Fruit fly (Drosophila melanogaster) whole organism, wandering third instar larva: ENCODE measurements around the gene comm.

Source experiments
- Abd-B ChIP-seq: fragments of >200 bp; optimal IDR thresholded peaks from 2 replicates; lab custom pipeline; 2017; ENCODE audit warnings: missing biosample characterization, missing genetic modification characterization
- CG32264 ChIP-seq: fragments of 200-800 bp; sonication (Bioruptor generic); optimal IDR thresholded peaks from 2 replicates; lab custom pipeline; 2016; ENCODE audit warnings: missing biosample characterization, missing genetic modification characterization
- CG9705 ChIP-seq: fragments of 200-800 bp; sonication (Bioruptor generic); optimal IDR thresholded peaks from 2 replicates; lab custom pipeline; 2018; ENCODE audit warnings: missing biosample characterization, mild to moderate bottlenecking, missing genetic modification characterization
- CrebA ChIP-seq: fragments of 200-800 bp; sonication (Bioruptor generic); optimal IDR thresholded peaks from 2 replicates; lab custom pipeline; 2016; ENCODE audit warnings: missing biosample characterization, mild to moderate bottlenecking, missing genetic modification characterization, borderline replicate concordance
- Dfd ChIP-seq: fragments of >200 bp; optimal IDR thresholded peaks from 2 replicates; lab custom pipeline; 2017; ENCODE audit warnings: missing biosample characterization, missing genetic modification characterization
- Dif ChIP-seq: fragments of 200-275, 200-300 bp; sonication (Bioruptor generic); optimal IDR thresholded peaks from 2 replicates; lab custom pipeline; 2018; ENCODE audit warnings: missing biosample characterization, missing genetic modification characterization; ENCODE audit not compliant: partially characterized antibody
- GATAd ChIP-seq: sonication (Bioruptor generic); optimal IDR thresholded peaks from 2 replicates; lab custom pipeline; 2016; ENCODE audit warnings: missing biosample characterization, missing genetic modification characterization
- Hnf4 ChIP-seq: fragments of 200-800 bp; sonication (Bioruptor generic); optimal IDR thresholded peaks from 2 replicates; lab custom pipeline; 2016; ENCODE audit warnings: missing biosample characterization, mild to moderate bottlenecking, missing genetic modification characterization
- Hr78 ChIP-seq: fragments of >200 bp; optimal IDR thresholded peaks from 2 replicates; lab custom pipeline; 2017; ENCODE audit warnings: missing biosample characterization, missing genetic modification characterization
- Hr83 ChIP-seq: fragments of 200-300 bp; sonication (Bioruptor generic); optimal IDR thresholded peaks from 2 replicates; lab custom pipeline; 2016; ENCODE audit warnings: missing biosample characterization, mild to moderate bottlenecking, missing genetic modification characterization, moderate library complexity; ENCODE audit not compliant: poor library complexity, severe bottlenecking
- Jra ChIP-seq: sonication (Bioruptor generic); optimal IDR thresholded peaks from 2 replicates; lab custom pipeline; 2016; ENCODE audit warnings: missing biosample characterization, missing genetic modification characterization
- Mio ChIP-seq: sonication (Bioruptor generic); optimal IDR thresholded peaks from 2 replicates; lab custom pipeline; 2016; ENCODE audit warnings: missing biosample characterization, missing genetic modification characterization
- Myc ChIP-seq: fragments of >200 bp; optimal IDR thresholded peaks from 2 replicates; lab custom pipeline; 2017
- N ChIP-seq: fragments of >200 bp; optimal IDR thresholded peaks from 2 replicates; lab custom pipeline; 2018; ENCODE audit warnings: missing biosample characterization, missing external identifiers, missing genetic modification characterization
- Rel ChIP-seq, 2 experiments: fragments of 200-800 bp; sonication (Bioruptor generic) in 1 of 2; optimal IDR thresholded peaks; 2 replicates in 1 of 2; 3 replicates in 1 of 2; lab custom pipeline; 2016 to 2019; ENCODE audit warnings: mild to moderate bottlenecking in 2 of 2, missing biosample characterization in 2 of 2, missing genetic modification characterization in 2 of 2, moderate library complexity in 1 of 2
- Sp1 ChIP-seq: fragments of 200-800 bp; sonication (Bioruptor generic); optimal IDR thresholded peaks from 3 replicates; lab custom pipeline; 2019; ENCODE audit warnings: missing biosample characterization, mild to moderate bottlenecking, missing genetic modification characterization, moderate library complexity
- Vsx2 ChIP-seq: fragments of 200-300, 225-300 bp; sonication (Bioruptor generic); optimal IDR thresholded peaks from 2 replicates; lab custom pipeline; 2018; ENCODE audit warnings: missing biosample characterization, missing genetic modification characterization; ENCODE audit not compliant: partially characterized antibody
- br ChIP-seq: fragments of 200-800 bp; sonication (Bioruptor generic); optimal IDR thresholded peaks from 2 replicates; lab custom pipeline; 2016; ENCODE audit warnings: missing biosample characterization, missing genetic modification characterization
- dl ChIP-seq, 2 experiments: fragments of 175-275, 200-275 bp in 1 of 2; fragments of 200-275 bp in 1 of 2; sonication (Bioruptor generic); optimal IDR thresholded peaks; lab custom pipeline; 2018; ENCODE audit warnings: mild to moderate bottlenecking in 2 of 2, missing biosample characterization in 2 of 2, missing genetic modification characterization in 2 of 2, moderate library complexity in 2 of 2; ENCODE audit not compliant: partially characterized antibody in 2 of 2, insufficient read depth in 1 of 2
- dmrt93B ChIP-seq: fragments of 200-800 bp; sonication (Bioruptor generic); optimal IDR thresholded peaks from 2 replicates; lab custom pipeline; 2018; ENCODE audit warnings: missing biosample characterization, mild to moderate bottlenecking, missing genetic modification characterization
- dsf ChIP-seq: sonication (Bioruptor generic); optimal IDR thresholded peaks from 2 replicates; lab custom pipeline; 2016; ENCODE audit warnings: missing biosample characterization, missing genetic modification characterization, borderline replicate concordance
- ey ChIP-seq: fragments of 200-800 bp; sonication (Bioruptor generic); optimal IDR thresholded peaks from 2 replicates; lab custom pipeline; 2016; ENCODE audit warnings: missing biosample characterization, missing genetic modification characterization
- foxo ChIP-seq, 2 experiments: fragments of 200-800 bp; sonication (Bioruptor generic); optimal IDR thresholded peaks; 2 replicates in 1 of 2; 3 replicates in 1 of 2; lab custom pipeline; 2016 to 2017; ENCODE audit warnings: missing biosample characterization in 2 of 2, missing genetic modification characterization in 2 of 2
- fru ChIP-seq: fragments of 200-800 bp; sonication (Bioruptor generic); optimal IDR thresholded peaks from 3 replicates; lab custom pipeline; 2016; ENCODE audit warnings: missing biosample characterization, mild to moderate bottlenecking, missing genetic modification characterization
- h ChIP-seq: fragments of 200-800 bp; sonication (Bioruptor generic); optimal IDR thresholded peaks from 3 replicates; lab custom pipeline; 2016; ENCODE audit warnings: missing biosample characterization, mild to moderate bottlenecking, missing genetic modification characterization
- jim ChIP-seq: fragments of 175-275, 200-325 bp; sonication (Bioruptor generic); optimal IDR thresholded peaks from 2 replicates; lab custom pipeline; 2016; ENCODE audit warnings: missing biosample characterization, mild to moderate bottlenecking, missing genetic modification characterization
- lola ChIP-seq: fragments of >200 bp; optimal IDR thresholded peaks from 2 replicates; lab custom pipeline; 2017; ENCODE audit warnings: missing biosample characterization, missing genetic modification characterization
- pan ChIP-seq: fragments of >200 bp; optimal IDR thresholded peaks from 2 replicates; lab custom pipeline; 2017
- psq ChIP-seq: fragments of 200-800 bp; sonication (Bioruptor generic); optimal IDR thresholded peaks from 3 replicates; lab custom pipeline; 2017; ENCODE audit warnings: missing biosample characterization, mild to moderate bottlenecking, missing genetic modification characterization, moderate library complexity
- rgr ChIP-seq: fragments of 200-800 bp; sonication (Bioruptor generic); optimal IDR thresholded peaks from 3 replicates; lab custom pipeline; 2016; ENCODE audit warnings: missing biosample characterization, mild to moderate bottlenecking, missing genetic modification characterization
- sage ChIP-seq: fragments of 200-800 bp; sonication (Bioruptor generic); optimal IDR thresholded peaks from 2 replicates; lab custom pipeline; 2016; ENCODE audit warnings: missing biosample characterization, mild to moderate bottlenecking, missing genetic modification characterization
- usp ChIP-seq: fragments of >200 bp; optimal IDR thresholded peaks from 2 replicates; lab custom pipeline; 2017; ENCODE audit warnings: missing biosample characterization, missing genetic modification characterization
- woc ChIP-seq: sonication (Bioruptor generic); optimal IDR thresholded peaks from 2 replicates; lab custom pipeline; 2016; ENCODE audit warnings: missing biosample characterization, mild to moderate bottlenecking, missing genetic modification characterization

The comm gene

DNA sequence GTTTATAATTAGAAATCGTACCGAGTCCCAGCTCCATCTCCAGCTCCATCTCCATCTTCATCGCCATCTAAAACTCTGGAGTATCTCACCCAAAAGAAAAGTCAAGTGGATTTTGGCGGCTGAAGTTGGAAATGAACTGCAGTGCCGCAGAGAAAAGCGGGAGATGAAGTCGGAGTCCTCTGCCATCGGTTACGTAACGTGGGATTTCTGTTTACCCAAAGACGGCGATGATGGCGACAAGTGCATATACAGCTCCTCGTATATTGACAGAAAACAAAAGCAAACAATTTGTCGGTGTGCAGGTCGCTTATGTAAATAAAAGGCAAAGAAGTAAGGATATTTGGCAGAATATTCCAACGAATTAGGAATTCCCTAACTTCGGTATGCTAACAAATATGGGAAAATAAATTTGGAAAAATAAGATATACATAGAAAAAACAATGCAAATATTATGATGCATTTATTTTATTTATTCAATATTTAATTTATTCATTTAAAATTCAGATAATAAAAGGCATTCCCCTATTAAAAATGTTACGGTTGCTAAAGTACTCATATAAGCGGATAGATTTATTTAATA, 20.2 kb upstream of the comm start:
- TF ChIP-seq dl (GFP tag; optimal IDR thresholded peaks at IDR 0.05; lab: Kevin White, UChicago; ENCODE audit: insufficient read depth in 1 of 2, partially characterized antibody in 2 of 2) (no peak), Hr78 (GFP tag; lab: Kevin White, UChicago) (no peak), Abd-B (GFP tag; lab: Kevin White, UChicago) (no peak), CrebA (GFP tag; lab: Kevin White, UChicago) (no peak)

DNA sequence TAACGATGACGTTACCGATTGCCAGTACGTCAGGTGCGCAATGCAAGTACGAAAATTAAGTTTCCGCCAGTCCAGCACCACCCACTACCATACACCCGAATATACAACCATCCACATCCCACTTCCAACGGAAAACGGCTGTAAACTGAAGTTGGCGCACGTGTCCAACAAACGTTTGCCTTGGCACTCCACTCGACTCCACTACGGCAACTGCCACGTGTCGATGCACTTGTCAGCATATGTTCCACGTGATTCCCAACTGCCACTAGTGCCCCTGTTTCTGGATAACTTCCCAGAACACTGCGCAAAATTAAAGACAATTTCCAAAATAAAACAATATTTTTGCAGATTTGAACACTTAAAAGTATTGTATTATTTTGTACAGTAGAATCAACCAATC, 18.0 kb upstream of the comm start:
- TF ChIP-seq pan, result no peak
- TF ChIP-seq Dfd, result no peak
- no peak for TF ChIP-seq CG9705 (GFP tag; lab: Kevin White, UChicago)

DNA sequence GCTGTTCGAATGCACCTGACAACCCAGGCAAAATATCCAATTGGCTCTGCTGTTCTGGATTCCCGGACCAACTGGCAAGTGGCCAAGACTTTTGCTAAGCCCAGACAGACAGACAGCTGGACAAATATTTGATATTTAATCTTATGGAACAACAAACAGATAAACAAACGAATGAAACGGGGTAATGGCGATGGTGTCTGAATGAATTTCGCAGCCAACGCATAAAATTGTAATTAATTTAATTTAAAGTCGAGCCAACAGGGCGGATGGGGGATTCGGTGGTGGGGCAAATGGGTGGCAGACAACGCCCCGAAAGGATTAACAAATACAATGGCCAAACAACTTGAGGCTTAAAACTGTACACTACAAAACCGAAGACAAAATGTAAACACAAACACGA, 13.6 kb upstream of the comm start:
- TF ChIP-seq Vsx2 (GFP tag; lab: Kevin White, UChicago), result no peak
- no peak for TF ChIP-seq Myc (lab: Kevin White, UChicago)
- no peak for TF ChIP-seq woc (GFP tag; lab: Kevin White, UChicago)
- no peak for TF ChIP-seq Dif (GFP tag; lab: Kevin White, UChicago)
- no peak for TF ChIP-seq Mio (GFP tag; lab: Kevin White, UChicago)
- TF ChIP-seq CrebA (GFP tag; lab: Kevin White, UChicago), result no peak
- no peak for TF ChIP-seq CG9705 (GFP tag; lab: Kevin White, UChicago)
- no peak for TF ChIP-seq Hr83 (GFP tag; lab: Kevin White, UChicago)
- no peak for TF ChIP-seq dmrt93B
- TF ChIP-seq GATAd, result no peak
- TF ChIP-seq Hr78 (GFP tag; lab: Kevin White, UChicago), result no peak
- no peak for TF ChIP-seq usp
- no peak for TF ChIP-seq Abd-B (GFP tag; lab: Kevin White, UChicago)
- no peak for TF ChIP-seq Dfd
- no peak for TF ChIP-seq ey
- TF ChIP-seq foxo (GFP tag; optimal IDR thresholded peaks at IDR 0.05; lab: Kevin White, UChicago), result no peak
- no peak for TF ChIP-seq pan
- no peak for TF ChIP-seq fru

DNA sequence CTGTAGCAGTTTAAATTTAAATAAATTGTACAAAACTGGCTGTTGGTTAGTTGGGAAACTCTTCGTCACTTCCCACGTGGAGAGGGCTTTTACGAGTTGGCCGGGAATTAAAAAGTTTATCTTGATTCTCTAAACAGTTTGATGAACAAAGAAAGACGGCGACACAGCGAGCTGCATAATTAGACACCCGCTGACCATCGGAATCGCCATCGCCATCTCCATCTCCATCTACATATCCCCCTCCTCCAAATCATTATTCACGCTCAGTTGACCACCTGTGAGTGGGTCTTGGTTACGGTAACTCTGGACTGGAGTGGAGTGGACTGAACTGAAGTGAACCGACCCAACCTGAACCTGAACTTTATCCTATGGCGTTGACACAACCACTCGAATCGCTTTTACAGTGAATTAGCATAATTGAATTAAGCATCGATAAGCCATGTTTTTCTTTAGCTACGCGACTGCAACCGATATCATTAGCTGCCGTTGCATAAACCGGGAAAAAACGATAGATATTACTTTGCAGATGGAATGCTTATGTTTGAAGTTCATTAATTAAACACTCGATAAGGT, 12.6 kb upstream of the comm start:
- TF ChIP-seq Sp1 (GFP tag; lab: Kevin White, UChicago), result no peak
- TF ChIP-seq Hr78 (GFP tag; lab: Kevin White, UChicago), result no peak
- no peak for TF ChIP-seq h (GFP tag; lab: Kevin White, UChicago)
- TF ChIP-seq Myc (lab: Kevin White, UChicago), result no peak
- TF ChIP-seq N (GFP tag; lab: Kevin White, UChicago), result no peak
- TF ChIP-seq usp, result no peak
- no peak for TF ChIP-seq Mio (GFP tag; lab: Kevin White, UChicago)
- TF ChIP-seq CG9705 (GFP tag; lab: Kevin White, UChicago), result no peak
- TF ChIP-seq psq (GFP tag; lab: Kevin White, UChicago), result no peak
- TF ChIP-seq Dif (GFP tag; lab: Kevin White, UChicago), result no peak
- no peak for TF ChIP-seq sage (GFP tag; lab: Kevin White, UChicago)
- no peak for TF ChIP-seq woc (GFP tag; lab: Kevin White, UChicago)
- no peak for TF ChIP-seq lola (GFP tag; lab: Kevin White, UChicago)
- no peak for TF ChIP-seq Dfd
- no peak for TF ChIP-seq rgr (GFP tag; lab: Kevin White, UChicago)
- TF ChIP-seq dmrt93B, result no peak
- TF ChIP-seq Rel (GFP tag; optimal IDR thresholded peaks at IDR 0.05; lab: Kevin White, UChicago), result no peak
- no peak for TF ChIP-seq Rel (tag; optimal IDR thresholded peaks at IDR 0.05; lab: Kevin White, UChicago)
- TF ChIP-seq GATAd, result no peak
- TF ChIP-seq CG32264 (GFP tag; lab: Kevin White, UChicago), result no peak
- TF ChIP-seq, all 38 proteins: peak for 0

DNA sequence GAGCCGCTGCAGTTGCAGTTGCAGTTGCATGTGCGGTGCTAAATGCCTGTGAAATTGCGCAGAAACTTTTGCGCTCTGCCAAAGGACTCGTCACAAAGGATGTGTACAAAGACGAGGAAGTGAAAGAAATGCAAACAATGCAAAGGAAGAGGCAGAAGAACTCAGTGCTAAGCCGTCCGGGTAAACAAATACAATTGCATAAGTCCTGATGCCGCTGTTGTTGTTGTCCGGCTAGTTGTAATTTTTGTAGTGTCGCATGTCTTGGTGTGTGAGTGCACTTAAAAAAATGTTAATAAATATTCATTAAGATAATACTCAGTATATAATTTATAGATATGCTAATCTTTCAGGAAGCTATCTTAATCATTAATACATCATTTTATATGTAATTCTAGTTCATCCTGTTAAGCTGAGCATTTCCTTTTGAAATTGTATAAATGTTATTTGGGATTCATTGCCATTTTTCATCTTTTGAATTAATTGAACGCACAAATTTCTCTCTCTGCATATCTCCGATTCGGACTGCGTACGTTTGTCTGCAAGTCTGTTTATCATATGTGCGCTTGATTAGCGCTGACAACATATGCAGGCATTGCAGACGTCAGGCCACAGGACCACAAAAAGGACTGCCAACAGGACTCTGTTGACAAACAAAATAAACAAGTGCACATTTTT, 3.7 kb upstream of the comm start:
- TF ChIP-seq Hnf4 (GFP tag; lab: Kevin White, UChicago) (no peak), foxo (GFP tag; optimal IDR thresholded peaks at IDR 0.05; lab: Kevin White, UChicago) (no peak), h (GFP tag; lab: Kevin White, UChicago) (no peak), Rel (GFP tag; optimal IDR thresholded peaks at IDR 0.05; lab: Kevin White, UChicago) (no peak), Rel (tag; optimal IDR thresholded peaks at IDR 0.05; lab: Kevin White, UChicago) (no peak), jim (GFP tag; lab: Kevin White, UChicago) (no peak), GATAd (no peak), pan (no peak), CG9705 (GFP tag; lab: Kevin White, UChicago) (no peak), Abd-B (GFP tag; lab: Kevin White, UChicago) (no peak), Jra (GFP tag; lab: Kevin White, UChicago) (no peak), br (GFP tag; lab: Kevin White, UChicago) (no peak), psq (GFP tag; lab: Kevin White, UChicago) (no peak), N (GFP tag; lab: Kevin White, UChicago) (no peak), fru (no peak), Vsx2 (GFP tag; lab: Kevin White, UChicago) (no peak), ey (no peak), woc (GFP tag; lab: Kevin White, UChicago) (no peak), dsf (GFP tag; lab: Kevin White, UChicago) (no peak)
